Fruit fly (Drosophila melanogaster) whole organism, prepupa: ENCODE results near the gene yellow-e3.

Experiments used
- Blimp-1 ChIP-seq: fragments of 200-800 bp; sonication (Bioruptor generic); optimal IDR thresholded peaks from 3 replicates; lab custom pipeline; 2017; ENCODE audit warnings: missing biosample characterization, missing genetic modification characterization, mild to moderate bottlenecking, moderate library complexity, missing genetic modification reagents
- CG10631 ChIP-seq: fragments of 200-800 bp; sonication (Bioruptor generic); optimal IDR thresholded peaks from 2 replicates; lab custom pipeline; 2016; ENCODE audit warnings: missing biosample characterization, missing genetic modification characterization
- CG10669 ChIP-seq: fragments of 200-800 bp; sonication (Bioruptor generic); optimal IDR thresholded peaks from 3 replicates; lab custom pipeline; 2018; ENCODE audit warnings: missing biosample characterization, mild to moderate bottlenecking, missing genetic modification characterization, moderate library complexity
- CG11294 ChIP-seq: fragments of 200-800 bp; sonication (Bioruptor generic); IDR thresholded peaks from 2 replicates; pipeline ENCODE4 v1.3.6; 2022; ENCODE audit warnings: missing biosample characterization, missing genetic modification characterization
- CG11902 ChIP-seq: fragments of 200-800 bp; sonication (Bioruptor generic); optimal IDR thresholded peaks from 3 replicates; lab custom pipeline; 2016; ENCODE audit warnings: missing biosample characterization, missing genetic modification characterization
- CG15336 ChIP-seq: fragments of 200-800 bp; sonication (Bioruptor generic); IDR thresholded peaks from 2 replicates; pipeline ENCODE4 v1.3.6; 2022; ENCODE audit warnings: missing biosample characterization, missing genetic modification characterization
- CG1621 ChIP-seq: fragments of 200-800 bp; sonication (Bioruptor generic); optimal IDR thresholded peaks from 3 replicates; lab custom pipeline; 2018; ENCODE audit warnings: missing biosample characterization, mild to moderate bottlenecking, missing genetic modification characterization
- CG16779 ChIP-seq: fragments of 200-800 bp; sonication (Bioruptor generic); optimal IDR thresholded peaks from 3 replicates; lab custom pipeline; 2017; ENCODE audit warnings: missing biosample characterization, mild to moderate bottlenecking, missing genetic modification characterization
- CG31627 ChIP-seq: fragments of 200-800 bp; sonication (Bioruptor generic); optimal IDR thresholded peaks from 3 replicates; lab custom pipeline; 2016; ENCODE audit warnings: missing biosample characterization, missing genetic modification characterization
- CG32006 ChIP-seq: fragments of 200-800 bp; sonication (Bioruptor generic); optimal IDR thresholded peaks from 3 replicates; lab custom pipeline; 2017; ENCODE audit warnings: missing biosample characterization, mild to moderate bottlenecking, missing genetic modification characterization
- CG34406 ChIP-seq: fragments of 200-800 bp; sonication (Bioruptor generic); optimal IDR thresholded peaks from 3 replicates; lab custom pipeline; 2016; ENCODE audit warnings: missing biosample characterization, missing genetic modification characterization
- CG4318 ChIP-seq: fragments of 200-800 bp; sonication (Bioruptor generic); optimal IDR thresholded peaks from 3 replicates; lab custom pipeline; 2017; ENCODE audit warnings: missing biosample characterization, mild to moderate bottlenecking, missing genetic modification characterization
- CG6163 ChIP-seq: fragments of 200-800 bp; sonication (Bioruptor generic); IDR thresholded peaks from 3 replicates; pipeline ENCODE4 v1.3.6; 2022; ENCODE audit warnings: missing biosample characterization, missing genetic modification characterization
- CG6276 ChIP-seq: fragments of 200-800 bp; sonication (Bioruptor generic); optimal IDR thresholded peaks from 2 replicates; lab custom pipeline; 2017; ENCODE audit warnings: missing biosample characterization, mild to moderate bottlenecking, missing genetic modification characterization
- CG6808 ChIP-seq: fragments of 200-800 bp; sonication (Bioruptor generic); optimal IDR thresholded peaks from 3 replicates; lab custom pipeline; 2017; ENCODE audit warnings: missing biosample characterization, missing genetic modification characterization, mild to moderate bottlenecking, moderate library complexity, missing genetic modification reagents
- CG6854 ChIP-seq: fragments of 200-800 bp; sonication (Bioruptor generic); optimal IDR thresholded peaks from 2 replicates; lab custom pipeline; 2017; ENCODE audit warnings: missing biosample characterization, mild to moderate bottlenecking, missing genetic modification characterization
- CG7368 ChIP-seq: fragments of 200-800 bp; sonication (Bioruptor generic); optimal IDR thresholded peaks from 3 replicates; lab custom pipeline; 2016; ENCODE audit warnings: missing biosample characterization, missing genetic modification characterization
- CG8119 ChIP-seq: fragments of 200-800 bp; sonication (Bioruptor generic); IDR thresholded peaks from 3 replicates; pipeline ENCODE4 v1.3.6; 2022; ENCODE audit warnings: missing biosample characterization, missing genetic modification characterization
- CG8319 ChIP-seq: fragments of 200-800 bp; sonication (Bioruptor generic); optimal IDR thresholded peaks from 3 replicates; lab custom pipeline; 2016; ENCODE audit warnings: missing biosample characterization, missing genetic modification characterization
- CG9139 ChIP-seq: fragments of 200-800 bp; sonication (Bioruptor generic); optimal IDR thresholded peaks from 3 replicates; lab custom pipeline; 2017; ENCODE audit warnings: missing biosample characterization, mild to moderate bottlenecking, missing genetic modification characterization
- Eip78C ChIP-seq: fragments of 200-800 bp; sonication (Bioruptor generic); peaks from one replicate; lab custom pipeline; 2016; ENCODE audit warnings: missing biosample characterization, missing genetic modification characterization
- Ets21C ChIP-seq: fragments of 200-800 bp; sonication (Bioruptor generic); optimal IDR thresholded peaks from 3 replicates; lab custom pipeline; 2016; ENCODE audit warnings: missing biosample characterization, missing genetic modification characterization
- Ets96B ChIP-seq: fragments of 200-800 bp; optimal IDR thresholded peaks from 2 replicates; lab custom pipeline; 2019; ENCODE audit warnings: missing biosample characterization, mild to moderate bottlenecking, missing genetic modification characterization, moderate library complexity
- Hr38 ChIP-seq: sonication (Bioruptor generic); optimal IDR thresholded peaks from 2 replicates; lab custom pipeline; 2016; ENCODE audit warnings: missing biosample characterization, missing genetic modification characterization
- Hr39 ChIP-seq: fragments of 200-800 bp; sonication (Bioruptor generic); optimal IDR thresholded peaks from 2 replicates; lab custom pipeline; 2016; ENCODE audit warnings: missing biosample characterization, missing genetic modification characterization
- Hr4 ChIP-seq: fragments of 200-800 bp; sonication (Bioruptor generic); optimal IDR thresholded peaks from 3 replicates; lab custom pipeline; 2016; ENCODE audit warnings: missing biosample characterization, missing genetic modification characterization
- Lpt ChIP-seq: fragments of 200-800 bp; sonication (Bioruptor generic); optimal IDR thresholded peaks from 3 replicates; lab custom pipeline; 2016; ENCODE audit warnings: missing biosample characterization, missing genetic modification characterization
- OdsH ChIP-seq: fragments of 200-800 bp; sonication (Bioruptor generic); optimal IDR thresholded peaks from 3 replicates; lab custom pipeline; 2016; ENCODE audit warnings: missing biosample characterization, missing genetic modification characterization
- Sox102F ChIP-seq: fragments of 200-800 bp; sonication (Bioruptor generic); optimal IDR thresholded peaks from 2 replicates; lab custom pipeline; 2016; ENCODE audit warnings: missing biosample characterization, mild to moderate bottlenecking, missing genetic modification characterization
- Sox14 ChIP-seq: fragments of 200-800 bp; sonication (Bioruptor generic); optimal IDR thresholded peaks from 3 replicates; lab custom pipeline; 2016; ENCODE audit warnings: missing biosample characterization, missing genetic modification characterization
- achi ChIP-seq: fragments of 200-800 bp; sonication (Bioruptor generic); optimal IDR thresholded peaks from 3 replicates; lab custom pipeline; 2016; ENCODE audit warnings: missing biosample characterization, missing genetic modification characterization
- cyc ChIP-seq: fragments of 200-800 bp; sonication (Bioruptor generic); optimal IDR thresholded peaks from 3 replicates; lab custom pipeline; 2016; ENCODE audit warnings: missing biosample characterization, missing genetic modification characterization
- dac ChIP-seq: fragments of 200-800 bp; sonication (Bioruptor generic); optimal IDR thresholded peaks from 2 replicates; lab custom pipeline; 2017; ENCODE audit warnings: missing biosample characterization, mild to moderate bottlenecking, missing genetic modification characterization
- dsx ChIP-seq: fragments of 200-800 bp; optimal IDR thresholded peaks from 3 replicates; lab custom pipeline; 2019; ENCODE audit warnings: missing biosample characterization, mild to moderate bottlenecking, missing genetic modification characterization, moderate library complexity; ENCODE audit not compliant: poor library complexity, severe bottlenecking
- esn ChIP-seq: fragments of 200-800 bp; sonication (Bioruptor generic); optimal IDR thresholded peaks from 2 replicates; lab custom pipeline; 2016; ENCODE audit warnings: missing biosample characterization, mild to moderate bottlenecking, missing genetic modification characterization, moderate library complexity
- fd59A ChIP-seq: fragments of 200-800 bp; sonication (Bioruptor generic); optimal IDR thresholded peaks from 2 replicates; lab custom pipeline; 2017; ENCODE audit warnings: missing biosample characterization, mild to moderate bottlenecking, missing genetic modification characterization, missing genetic modification reagents
- fkh ChIP-seq: fragments of 200-800 bp; sonication (Bioruptor generic); optimal IDR thresholded peaks from 3 replicates; lab custom pipeline; 2017; ENCODE audit warnings: missing biosample characterization, mild to moderate bottlenecking, missing genetic modification characterization, moderate library complexity
- net ChIP-seq: fragments of 200-800 bp; sonication (Bioruptor generic); optimal IDR thresholded peaks from 3 replicates; lab custom pipeline; 2016; ENCODE audit warnings: missing biosample characterization, missing genetic modification characterization
- salr ChIP-seq, 2 experiments: fragments of 200-800 bp; sonication (Bioruptor generic); optimal IDR thresholded peaks; 3 replicates each; lab custom pipeline; 2016 to 2018; ENCODE audit warnings: missing biosample characterization in 2 of 2, missing genetic modification characterization in 2 of 2, mild to moderate bottlenecking in 1 of 2
- spab ChIP-seq: fragments of 200-800 bp; sonication (Bioruptor generic); optimal IDR thresholded peaks from 2 replicates; lab custom pipeline; 2017; ENCODE audit warnings: missing biosample characterization, mild to moderate bottlenecking, missing genetic modification characterization, missing genetic modification reagents
- ss ChIP-seq, 2 experiments: fragments of 200-800 bp; sonication (Bioruptor generic); optimal IDR thresholded peaks; 2 replicates in 1 of 2; 3 replicates in 1 of 2; lab custom pipeline; 2017 to 2018; ENCODE audit warnings: mild to moderate bottlenecking in 2 of 2, missing biosample characterization in 2 of 2, missing genetic modification characterization in 2 of 2, moderate library complexity in 1 of 2
- svp ChIP-seq: fragments of 200-800 bp; sonication (Bioruptor generic); peaks from one replicate; lab custom pipeline; 2016; ENCODE audit warnings: missing biosample characterization, missing genetic modification characterization
- topi ChIP-seq: fragments of 200-800 bp; sonication (Bioruptor generic); optimal IDR thresholded peaks from 3 replicates; lab custom pipeline; 2016; ENCODE audit warnings: missing biosample characterization, missing genetic modification characterization
- vri ChIP-seq: fragments of 200-800 bp; sonication (Bioruptor generic); optimal IDR thresholded peaks from 3 replicates; lab custom pipeline; 2016; ENCODE audit warnings: missing biosample characterization, mild to moderate bottlenecking, missing genetic modification characterization

The yellow-e3 gene

DNA sequence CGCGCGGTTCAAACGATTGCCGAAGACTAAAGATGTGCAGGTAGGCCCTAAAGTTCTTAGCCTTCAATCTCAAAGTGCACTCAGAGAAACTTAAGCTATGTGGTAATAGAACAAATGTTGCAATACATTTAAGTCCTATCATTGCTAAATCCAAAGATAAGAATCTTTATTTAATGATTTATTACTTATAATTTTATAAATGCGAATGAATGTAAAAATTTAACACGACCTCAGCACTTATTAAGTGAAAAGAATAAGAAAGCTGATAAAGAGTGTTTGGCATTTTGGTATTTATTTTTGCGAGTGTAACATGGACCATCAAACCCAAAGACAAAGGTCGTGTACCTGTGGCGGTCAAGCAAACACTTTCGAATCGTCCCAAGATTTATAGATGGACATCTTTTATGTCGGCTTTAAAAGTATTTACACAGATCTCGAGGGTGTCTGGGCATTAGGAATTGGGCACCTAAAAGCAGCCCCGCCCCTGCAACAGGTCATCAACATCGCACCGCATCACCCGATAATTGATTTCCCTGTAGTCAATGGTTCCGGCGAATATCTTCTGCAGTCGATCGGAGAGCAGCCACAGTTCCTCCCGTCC, at the start of gene yellow-e3:
Gene yellow-e3 (minus strand): TSS at position 30 of the 601 bp plus-strand sequence.
- no peak for TF ChIP-seq dsx
- TF ChIP-seq cyc (GFP tag; lab: Kevin White, UChicago) = no peak
- TF ChIP-seq CG10631 (GFP tag; lab: Kevin White, UChicago) = no peak
- no peak for TF ChIP-seq CG16779 (tag; lab: Kevin White, UChicago)
- TF ChIP-seq fkh (GFP tag; lab: Kevin White, UChicago) = no peak
- TF ChIP-seq topi (GFP tag; lab: Kevin White, UChicago) = no peak
- no peak for TF ChIP-seq CG4318
- no peak for TF ChIP-seq Sox102F (GFP tag; lab: Kevin White, UChicago)
- no peak for TF ChIP-seq salr (GFP tag; optimal IDR thresholded peaks at IDR 0.05; lab: Kevin White, UChicago)

DNA sequence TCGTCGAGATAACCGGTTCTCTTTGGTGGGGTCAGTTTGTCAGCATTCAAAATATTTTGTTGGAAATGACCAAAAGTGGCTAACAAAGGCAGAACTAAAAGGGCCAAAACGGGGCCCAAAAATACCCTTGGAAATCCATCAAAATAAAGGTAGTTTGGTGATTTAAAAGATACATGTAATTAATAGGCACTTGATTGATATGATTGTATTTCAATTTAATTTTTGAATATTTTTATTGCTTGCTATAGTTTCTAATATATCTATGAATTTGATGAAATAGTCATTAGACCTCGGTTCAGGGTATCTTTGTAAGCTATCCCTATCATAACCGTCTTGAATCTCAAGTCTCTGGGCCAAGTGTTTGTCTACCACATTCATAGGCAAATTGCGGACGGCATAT, 49.3 kb upstream of the yellow-e3 start:
- TF ChIP-seq OdsH (GFP tag; lab: Kevin White, UChicago) = no peak
- no peak for TF ChIP-seq CG11294 (GFP tag; lab: Robert Waterston, UW)
- TF ChIP-seq Lpt = no peak
- no peak for TF ChIP-seq CG15336 (GFP tag; lab: Robert Waterston, UW)
- no peak for TF ChIP-seq spab (GFP tag; lab: Kevin White, UChicago)
- TF ChIP-seq CG7368 (GFP tag; lab: Kevin White, UChicago) = no peak
- no peak for TF ChIP-seq CG9139 (GFP tag; lab: Kevin White, UChicago)
- TF ChIP-seq CG11902 (GFP tag; lab: Kevin White, UChicago) = no peak
- TF ChIP-seq CG31627 (GFP tag; lab: Kevin White, UChicago) = no peak

DNA sequence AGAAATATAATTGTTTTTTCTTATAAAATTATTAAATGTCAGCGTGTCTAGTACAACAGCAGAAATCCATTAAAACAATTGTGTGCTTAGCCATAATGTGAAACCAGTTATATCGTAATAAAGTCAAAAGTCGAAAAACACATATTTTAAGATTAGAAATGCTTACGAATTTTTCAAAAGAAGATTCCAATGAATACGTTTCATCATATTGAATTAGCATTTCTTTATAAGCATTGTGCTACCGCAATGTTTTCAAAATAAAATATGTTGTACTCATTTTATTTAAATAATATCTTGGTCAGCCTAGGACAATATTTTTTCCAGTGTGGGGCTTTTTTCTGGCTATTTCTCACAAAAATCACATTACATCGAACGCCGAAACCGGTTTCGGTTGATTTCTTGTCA, 48.2 kb upstream of the yellow-e3 start:
- TF ChIP-seq CG10669 (GFP tag; lab: Kevin White, UChicago) (peak; percentile 82), fkh (GFP tag; lab: Kevin White, UChicago) (peak; percentile 53), CG34406 (GFP tag; lab: Kevin White, UChicago) (peak; percentile 84), CG16779 (tag; lab: Kevin White, UChicago) (peak; percentile 67), CG6163 (GFP tag; lab: Robert Waterston, UW) (peak; percentile 62), Ets96B (peak; percentile 82), dac (peak; percentile 71), CG6854 (no peak), CG31627 (GFP tag; lab: Kevin White, UChicago) (peak; percentile 72), CG32006 (GFP tag; lab: Kevin White, UChicago) (peak; percentile 92), Sox14 (GFP tag; lab: Kevin White, UChicago) (peak; percentile 81), CG9139 (GFP tag; lab: Kevin White, UChicago) (peak; percentile 62), esn (GFP tag; lab: Kevin White, UChicago) (peak; percentile 88), net (GFP tag; lab: Kevin White, UChicago) (peak; percentile 78), spab (GFP tag; lab: Kevin White, UChicago) (peak; percentile 86), CG8119 (GFP tag; lab: Robert Waterston, UW) (peak; percentile 82), CG1621 (tag; lab: Kevin White, UChicago) (peak; percentile 68), vri (GFP tag; lab: Kevin White, UChicago) (peak; percentile 8), topi (GFP tag; lab: Kevin White, UChicago) (peak; percentile 87), CG6276 (GFP tag; lab: Kevin White, UChicago) (peak; percentile 88), Hr39 (GFP tag; lab: Kevin White, UChicago) (peak; percentile 73), achi (GFP tag; lab: Kevin White, UChicago) (peak; percentile 83), OdsH (GFP tag; lab: Kevin White, UChicago) (peak; percentile 86), Blimp-1 (GFP tag; lab: Kevin White, UChicago) (peak; percentile 50), CG15336 (GFP tag; lab: Robert Waterston, UW) (peak; percentile 70), CG6808 (GFP tag; lab: Kevin White, UChicago) (peak; percentile 84), CG11902 (GFP tag; lab: Kevin White, UChicago) (peak; percentile 65), fd59A (GFP tag; lab: Kevin White, UChicago) (peak; percentile 83), ss (GFP tag; optimal IDR thresholded peaks at IDR 0.05; lab: Kevin White, UChicago) (peak; percentile 65 to 70), CG8319 (peak; percentile 73), Ets21C (GFP tag; lab: Kevin White, UChicago) (peak; percentile 48), CG4318 (peak; percentile 85), Hr4 (peak; percentile 91), svp (peak; percentile 90), CG11294 (GFP tag; lab: Robert Waterston, UW) (peak; percentile 49; the same call in 1 of the 2 replicates), Hr38 (GFP tag; lab: Kevin White, UChicago) (no peak), dsx (peak; percentile 73), CG7368 (GFP tag; lab: Kevin White, UChicago) (peak; percentile 53), Eip78C (GFP tag; lab: Kevin White, UChicago) (peak; percentile 97)
